Fruit fly (Drosophila melanogaster) whole organism, embryonic: ENCODE results near the gene Mco4.

Source experiments
- ATbp ChIP-seq: fragments of 200-800 bp; sonication (Bioruptor generic); optimal IDR thresholded peaks from 2 replicates; lab custom pipeline; 2017; ENCODE audit warnings: missing biosample characterization, mild to moderate bottlenecking, missing genetic modification characterization, missing genetic modification reagents
- CG10147 ChIP-seq: fragments of 200-800 bp; sonication (Bioruptor generic); optimal IDR thresholded peaks from 2 replicates; lab custom pipeline; 2019; ENCODE audit warnings: missing biosample characterization, mild to moderate bottlenecking, missing genetic modification characterization, moderate library complexity
- CG10274 ChIP-seq: fragments of 200-800 bp; sonication (Bioruptor generic); optimal IDR thresholded peaks from 3 replicates; lab custom pipeline; 2017; ENCODE audit warnings: missing biosample characterization, mild to moderate bottlenecking, missing genetic modification characterization
- CG10321 ChIP-seq: fragments of 200-800 bp; sonication (Bioruptor generic); IDR thresholded peaks from 2 replicates; pipeline ENCODE4 v1.3.6; 2022; ENCODE audit warnings: missing biosample characterization, missing genetic modification characterization
- CG10543 ChIP-seq: fragments of 200-800 bp; sonication (Bioruptor generic); optimal IDR thresholded peaks from 3 replicates; lab custom pipeline; 2017; ENCODE audit warnings: missing biosample characterization, mild to moderate bottlenecking, missing genetic modification characterization, moderate library complexity
- CG11085 ChIP-seq: fragments of 200-800 bp; sonication (Bioruptor generic); IDR thresholded peaks from 2 replicates; pipeline ENCODE4 v1.3.6; 2022; ENCODE audit warnings: missing biosample characterization, missing genetic modification characterization
- CG12071 ChIP-seq: fragments of 200-800 bp; sonication (Bioruptor generic); optimal IDR thresholded peaks from 3 replicates; lab custom pipeline; 2018; ENCODE audit warnings: missing biosample characterization, mild to moderate bottlenecking, missing genetic modification characterization
- CG12155 ChIP-seq: fragments of 200-800 bp; sonication (Bioruptor generic); optimal IDR thresholded peaks from 3 replicates; lab custom pipeline; 2016; ENCODE audit warnings: missing biosample characterization, missing genetic modification characterization
- CG12236 ChIP-seq: fragments of 200-800 bp; sonication (Bioruptor generic); optimal IDR thresholded peaks from 2 replicates; lab custom pipeline; 2016; ENCODE audit warnings: missing biosample characterization, missing genetic modification characterization
- CG12942 ChIP-seq: fragments of 200-800 bp; sonication (Bioruptor generic); optimal IDR thresholded peaks from 3 replicates; lab custom pipeline; 2016; ENCODE audit warnings: missing biosample characterization, missing genetic modification characterization
- CG13775 ChIP-seq: fragments of 200-800 bp; sonication (Bioruptor generic); optimal IDR thresholded peaks from 3 replicates; lab custom pipeline; 2017; ENCODE audit warnings: missing biosample characterization, mild to moderate bottlenecking, missing genetic modification characterization
- CG15514 ChIP-seq: fragments of 200-800 bp; sonication (Bioruptor generic); optimal IDR thresholded peaks from 3 replicates; lab custom pipeline; 2017; ENCODE audit warnings: missing biosample characterization, missing genetic modification characterization, mild to moderate bottlenecking, moderate library complexity, missing genetic modification reagents
- CG17802 ChIP-seq: fragments of 200-800 bp; sonication (Bioruptor generic); optimal IDR thresholded peaks from 2 replicates; lab custom pipeline; 2018; ENCODE audit warnings: missing biosample characterization, mild to moderate bottlenecking, missing genetic modification characterization, moderate library complexity
- CG1792 ChIP-seq: fragments of 200-800 bp; sonication (Bioruptor generic); optimal IDR thresholded peaks from 2 replicates; lab custom pipeline; 2016; ENCODE audit warnings: missing biosample characterization, missing genetic modification characterization
- CG18599 ChIP-seq: fragments of 200-800 bp; sonication (Bioruptor generic); optimal IDR thresholded peaks from 3 replicates; lab custom pipeline; 2017; ENCODE audit warnings: missing biosample characterization, missing genetic modification characterization, mild to moderate bottlenecking, moderate library complexity, missing genetic modification reagents
- CG2875 ChIP-seq: fragments of 200-800 bp; sonication (Bioruptor generic); optimal IDR thresholded peaks from 2 replicates; lab custom pipeline; 2017; ENCODE audit warnings: missing biosample characterization, mild to moderate bottlenecking, missing genetic modification characterization, missing genetic modification reagents
- CG2889 ChIP-seq: fragments of 200-800 bp; sonication (Bioruptor generic); IDR thresholded peaks from 3 replicates; pipeline ENCODE4 v1.3.6; 2022; ENCODE audit warnings: missing biosample characterization, missing genetic modification characterization
- CG32772 ChIP-seq: fragments of 200-800 bp; sonication (Bioruptor generic); IDR thresholded peaks from 2 replicates; pipeline ENCODE4 v1.3.6; 2022; ENCODE audit warnings: missing biosample characterization, missing genetic modification characterization
- CG4282 ChIP-seq: fragments of 200-800 bp; sonication (Bioruptor generic); optimal IDR thresholded peaks from 2 replicates; lab custom pipeline; 2016; ENCODE audit warnings: missing biosample characterization, missing genetic modification characterization
- CG4730 ChIP-seq: fragments of 200-800 bp; sonication (Bioruptor generic); IDR thresholded peaks from 2 replicates; pipeline ENCODE4 v1.3.6; 2022; ENCODE audit warnings: missing biosample characterization, missing genetic modification characterization
- CG4820 ChIP-seq: fragments of 200-800 bp; sonication (Bioruptor generic); optimal IDR thresholded peaks from 3 replicates; lab custom pipeline; 2016; ENCODE audit warnings: missing biosample characterization, missing genetic modification characterization
- CG5245 ChIP-seq: fragments of 200-800 bp; sonication (Bioruptor generic); optimal IDR thresholded peaks from 3 replicates; lab custom pipeline; 2016; ENCODE audit warnings: missing biosample characterization, missing genetic modification characterization
- CG7372 ChIP-seq: fragments of 200-800 bp; sonication (Bioruptor generic); IDR thresholded peaks from 2 replicates; pipeline ENCODE4 v1.3.6; 2022; ENCODE audit warnings: missing biosample characterization, missing genetic modification characterization
- CG7963 ChIP-seq: fragments of 200-800 bp; sonication (Bioruptor generic); IDR thresholded peaks from 3 replicates; pipeline ENCODE4 v1.3.6; 2022; ENCODE audit warnings: missing biosample characterization, missing genetic modification characterization; ENCODE audit not compliant: partially characterized antibody
- CG8359 ChIP-seq: fragments of 200-800 bp; sonication (Bioruptor generic); optimal IDR thresholded peaks from 2 replicates; lab custom pipeline; 2017; ENCODE audit warnings: missing biosample characterization, mild to moderate bottlenecking, missing genetic modification characterization, borderline replicate concordance
- CHES-1-like ChIP-seq: fragments of 200-800 bp; sonication (Bioruptor generic); optimal IDR thresholded peaks from 2 replicates; lab custom pipeline; 2016; ENCODE audit warnings: missing biosample characterization, missing genetic modification characterization
- Chrac-16 ChIP-seq: fragments of 200-800 bp; sonication (Bioruptor generic); optimal IDR thresholded peaks from 3 replicates; lab custom pipeline; 2016; ENCODE audit warnings: missing biosample characterization, missing genetic modification characterization
- Ets97D ChIP-seq: fragments of 200-800 bp; sonication (Bioruptor generic); optimal IDR thresholded peaks from 3 replicates; lab custom pipeline; 2016; ENCODE audit warnings: missing biosample characterization, missing genetic modification characterization
- HLH4C ChIP-seq: fragments of 200-800 bp; sonication (Bioruptor generic); IDR thresholded peaks from 3 replicates; pipeline ENCODE4 v1.3.6; 2022; ENCODE audit warnings: missing biosample characterization, missing genetic modification characterization; ENCODE audit not compliant: partially characterized antibody
- HLHmδ ChIP-seq: fragments of 200-800 bp; sonication (Bioruptor generic); optimal IDR thresholded peaks from 2 replicates; lab custom pipeline; 2018; ENCODE audit warnings: missing biosample characterization, mild to moderate bottlenecking, missing genetic modification characterization, moderate library complexity
- MTF-1 ChIP-seq: fragments of 200-800 bp; sonication (Bioruptor generic); optimal IDR thresholded peaks from 2 replicates; lab custom pipeline; 2018; ENCODE audit warnings: missing biosample characterization, mild to moderate bottlenecking, missing genetic modification characterization, borderline replicate concordance
- Mrtf ChIP-seq: fragments of 200-800 bp; sonication (Bioruptor generic); IDR thresholded peaks from 3 replicates; pipeline ENCODE4 v1.3.6; 2022; ENCODE audit warnings: missing biosample characterization, missing genetic modification characterization
- Myb ChIP-seq: fragments of 200-800 bp; sonication (Bioruptor generic); optimal IDR thresholded peaks from 2 replicates; lab custom pipeline; 2016; ENCODE audit warnings: missing biosample characterization, missing genetic modification characterization
- Oli ChIP-seq: fragments of 200-800 bp; sonication (Bioruptor generic); optimal IDR thresholded peaks from 2 replicates; lab custom pipeline; 2018; ENCODE audit warnings: missing biosample characterization, mild to moderate bottlenecking, missing genetic modification characterization, moderate library complexity
- Optix ChIP-seq: fragments of 200-800 bp; sonication (Bioruptor generic); IDR thresholded peaks from 3 replicates; pipeline ENCODE4 v1.3.6; 2022; ENCODE audit warnings: missing biosample characterization, missing genetic modification characterization
- Sox102F ChIP-seq: fragments of 200-800 bp; sonication (Bioruptor generic); optimal IDR thresholded peaks from 2 replicates; lab custom pipeline; 2018; ENCODE audit warnings: missing biosample characterization, mild to moderate bottlenecking, missing genetic modification characterization, moderate library complexity
- Spps ChIP-seq: fragments of 200-800 bp; sonication (Bioruptor generic); optimal IDR thresholded peaks from 2 replicates; lab custom pipeline; 2018; ENCODE audit warnings: missing biosample characterization, mild to moderate bottlenecking, missing genetic modification characterization
- chinmo ChIP-seq: fragments of 200-800 bp; sonication (Bioruptor generic); IDR thresholded peaks from 4 replicates; pipeline ENCODE4 v1.3.6; 2022; ENCODE audit warnings: missing biosample characterization, missing genetic modification characterization; ENCODE audit not compliant: partially characterized antibody
- hth ChIP-seq: fragments of >200 bp; optimal IDR thresholded peaks from 2 replicates; lab custom pipeline; 2017; ENCODE audit warnings: inconsistent platforms
- insv ChIP-seq, 2 experiments: fragments of 200-800 bp; sonication (Bioruptor generic); optimal IDR thresholded peaks; 3 replicates each; lab custom pipeline; 2016 to 2018; ENCODE audit warnings: missing biosample characterization in 2 of 2, missing genetic modification characterization in 2 of 2
- lab ChIP-seq: fragments of 200-800 bp; sonication (Bioruptor generic); optimal IDR thresholded peaks from 3 replicates; lab custom pipeline; 2017; ENCODE audit warnings: missing biosample characterization, missing genetic modification characterization, mild to moderate bottlenecking, moderate library complexity, missing genetic modification reagents
- pb ChIP-seq: fragments of 200-800 bp; sonication (Bioruptor generic); optimal IDR thresholded peaks from 3 replicates; lab custom pipeline; 2016; ENCODE audit warnings: missing biosample characterization, missing genetic modification characterization
- pfk ChIP-seq: fragments of 200-800 bp; sonication (Bioruptor generic); optimal IDR thresholded peaks from 2 replicates; lab custom pipeline; 2018; ENCODE audit warnings: missing biosample characterization, mild to moderate bottlenecking, missing genetic modification characterization, moderate library complexity
- seq ChIP-seq: fragments of 200-800 bp; sonication (Bioruptor generic); IDR thresholded peaks from 2 replicates; pipeline ENCODE4 v1.3.6; 2022; ENCODE audit warnings: missing biosample characterization, missing genetic modification characterization
- tap ChIP-seq: fragments of 200-800 bp; optimal IDR thresholded peaks from 3 replicates; lab custom pipeline; 2019; ENCODE audit warnings: missing biosample characterization, mild to moderate bottlenecking, missing genetic modification characterization, moderate library complexity
- wor ChIP-seq: fragments of 200-800 bp; sonication (Bioruptor generic); IDR thresholded peaks from 2 replicates; pipeline ENCODE4 v1.3.6; 2022; ENCODE audit warnings: missing biosample characterization, missing genetic modification characterization
- zf30C ChIP-seq: fragments of 200-800 bp; sonication (Bioruptor generic); optimal IDR thresholded peaks from 3 replicates; lab custom pipeline; 2018; ENCODE audit warnings: missing biosample characterization, mild to moderate bottlenecking, missing genetic modification characterization

Gene Mco4

dm6 chrX:17881138-17882121 is 25.5 kb upstream of the Mco4 start (continued):
- TF ChIP-seq chinmo (GFP tag; lab: Robert Waterston, UW) (0 out of 4 replicates have a peak, but pooled peaks have one; percentile 16), pfk (GFP tag; lab: Kevin White, UChicago) (no peak), CG12942 (no peak), CG7963 (no peak), insv (GFP tag; optimal IDR thresholded peaks at IDR 0.05; lab: Kevin White, UChicago) (no peak), HLHmδ (GFP tag; lab: Kevin White, UChicago) (no peak), zf30C (GFP tag; lab: Kevin White, UChicago) (no peak), CG10274 (GFP tag; lab: Kevin White, UChicago) (peak; percentile 29), Optix (GFP tag; lab: Robert Waterston, UW) (peak; percentile 17; the same call in 1 of the 3 replicates), CG12236 (no peak), hth (lab: Kevin White, UChicago) (no peak), CG8359 (GFP tag; lab: Kevin White, UChicago) (no peak), Spps (no peak), CG2875 (no peak), CG10543 (peak; percentile 14), CG4730 (GFP tag; lab: Robert Waterston, UW) (peak; percentile 30; the same call in 1 of the 2 replicates), CG12155 (peak; percentile 58), CG11085 (GFP tag; lab: Robert Waterston, UW) (peak; percentile 57; the same call in 1 of the 2 replicates), CG1792 (GFP tag; lab: Kevin White, UChicago) (no peak), Oli (tag; lab: Kevin White, UChicago) (peak; percentile 62), CG32772 (GFP tag; lab: Robert Waterston, UW) (peak; percentile 32; the same call in 1 of the 2 replicates), CG12071 (GFP tag; lab: Kevin White, UChicago) (peak; percentile 55), MTF-1 (no peak), CG5245 (GFP tag; lab: Kevin White, UChicago) (no peak), CHES-1-like (GFP tag; lab: Kevin White, UChicago) (peak; percentile 48), CG18599 (peak; percentile 69), CG10147 (no peak), CG4282 (GFP tag; lab: Kevin White, UChicago) (no peak), HLH4C (no peak), CG15514 (peak; percentile 25), CG17802 (tag; lab: Kevin White, UChicago) (no peak), tap (tag; lab: Kevin White, UChicago) (peak; percentile 31), CG2889 (0 out of 3 replicates have a peak, but pooled peaks have one; percentile 27), CG4820 (GFP tag; lab: Kevin White, UChicago) (no peak), ATbp (GFP tag; lab: Kevin White, UChicago) (peak; percentile 20), Mrtf (0 out of 3 replicates have a peak, but pooled peaks have one; percentile 48), wor (GFP tag; lab: Robert Waterston, UW) (0 out of 2 replicates have a peak, but pooled peaks have one; percentile 23), lab (GFP tag; lab: Kevin White, UChicago) (peak; percentile 76), CG13775 (GFP tag; lab: Kevin White, UChicago) (peak; percentile 44), seq (peak; percentile 47; the same call in 1 of the 2 replicates), CG7372 (GFP tag; lab: Robert Waterston, UW) (no peak), Sox102F (GFP tag; lab: Kevin White, UChicago) (peak; percentile 68), Chrac-16 (peak; percentile 46), pb (GFP tag; lab: Kevin White, UChicago) (peak; percentile 2), CG10321 (GFP tag; lab: Robert Waterston, UW) (no peak), Myb (peak; percentile 44), Ets97D (no peak)
